Worm (Caenorhabditis elegans) whole organism, early embryonic: ENCODE results near the gene npp-27.

Experiments
- B0310.2 ChIP-seq: sonication (generic microtip); optimal IDR thresholded peaks from 2 replicates; lab custom pipeline; 2016; ENCODE audit warnings: mild to moderate bottlenecking, missing genetic modification characterization, missing compliant biosample characterization
- F13C5.2 ChIP-seq: sonication (generic microtip); optimal IDR thresholded peaks from 2 replicates; lab custom pipeline; 2017; ENCODE audit warnings: mild to moderate bottlenecking, missing genetic modification characterization, inconsistent platforms, missing compliant biosample characterization
- aly-1 ChIP-seq: sonication (generic microtip); optimal IDR thresholded peaks from 2 replicates; lab custom pipeline; 2016; ENCODE audit warnings: missing genetic modification characterization, missing compliant biosample characterization
- ama-1 ChIP-seq: fragments of 150-350 bp; optimal IDR thresholded peaks from 2 replicates; lab custom pipeline; 2014
- ceh-13 ChIP-seq: fragments of 200-800 bp; sonication (Bioruptor generic); optimal IDR thresholded peaks from 2 replicates; lab custom pipeline; 2018; ENCODE audit warnings: mild to moderate bottlenecking, missing genetic modification characterization, missing compliant biosample characterization
- ceh-36 ChIP-seq: sonication (generic microtip); optimal IDR thresholded peaks from 2 replicates; lab custom pipeline; 2016; ENCODE audit warnings: missing genetic modification characterization, inconsistent platforms, missing compliant biosample characterization
- ets-7 ChIP-seq: sonication (generic microtip); optimal IDR thresholded peaks from 2 replicates; lab custom pipeline; 2016; ENCODE audit warnings: missing genotype, missing genetic modification characterization, missing compliant biosample characterization
- flt-1 ChIP-seq: fragments of 200-800 bp; sonication (Bioruptor generic); IDR thresholded peaks from 2 replicates; pipeline ENCODE4 v1.3.6; 2022; ENCODE audit warnings: missing genetic modification characterization, missing compliant biosample characterization
- hmbx-1 ChIP-seq: sonication (generic microtip); optimal IDR thresholded peaks from 2 replicates; lab custom pipeline; 2016; ENCODE audit warnings: mild to moderate bottlenecking, missing genetic modification characterization, missing compliant biosample characterization
- hmg-4 ChIP-seq: fragments of 200-800 bp; sonication (Bioruptor generic); optimal IDR thresholded peaks from 2 replicates; lab custom pipeline; 2018; ENCODE audit warnings: mild to moderate bottlenecking, missing genetic modification characterization, missing compliant biosample characterization
- hnd-1 ChIP-seq: sonication (generic microtip); optimal IDR thresholded peaks from 2 replicates; lab custom pipeline; 2016; ENCODE audit warnings: missing genetic modification characterization, missing compliant biosample characterization
- pes-1 ChIP-seq: fragments of 200-800 bp; sonication (Bioruptor generic); IDR thresholded peaks from 2 replicates; pipeline ENCODE4 v1.3.6; 2022; ENCODE audit warnings: missing genetic modification reagents, missing genetic modification characterization, missing compliant biosample characterization
- scrt-1 ChIP-seq: fragments of 200-800 bp; sonication (Bioruptor generic); IDR thresholded peaks from 2 replicates; pipeline ENCODE4 v1.3.6; 2022; ENCODE audit warnings: missing genetic modification characterization, missing compliant biosample characterization
- sea-1 ChIP-seq: fragments of 200-800 bp; sonication (Bioruptor generic); conservative IDR thresholded peaks from 2 replicates; pipeline ENCODE4 v1.3.6; 2022; ENCODE audit warnings: missing genetic modification characterization, missing compliant biosample characterization
- tbx-11 ChIP-seq: fragments of 200-800 bp; sonication (Bioruptor generic); IDR thresholded peaks from 2 replicates; pipeline ENCODE4 v1.3.6; 2022; ENCODE audit warnings: missing genetic modification characterization, missing compliant biosample characterization
- tbx-37 ChIP-seq: fragments of 200-800 bp; sonication (Bioruptor generic); conservative IDR thresholded peaks from 2 replicates; pipeline ENCODE4 v1.3.6; 2022; ENCODE audit warnings: missing genetic modification reagents, missing genetic modification characterization, missing compliant biosample characterization
- tra-4 ChIP-seq: sonication (generic microtip); optimal IDR thresholded peaks from 2 replicates; lab custom pipeline; 2017; ENCODE audit warnings: missing genetic modification characterization, missing compliant biosample characterization

Gene npp-27

DNA sequence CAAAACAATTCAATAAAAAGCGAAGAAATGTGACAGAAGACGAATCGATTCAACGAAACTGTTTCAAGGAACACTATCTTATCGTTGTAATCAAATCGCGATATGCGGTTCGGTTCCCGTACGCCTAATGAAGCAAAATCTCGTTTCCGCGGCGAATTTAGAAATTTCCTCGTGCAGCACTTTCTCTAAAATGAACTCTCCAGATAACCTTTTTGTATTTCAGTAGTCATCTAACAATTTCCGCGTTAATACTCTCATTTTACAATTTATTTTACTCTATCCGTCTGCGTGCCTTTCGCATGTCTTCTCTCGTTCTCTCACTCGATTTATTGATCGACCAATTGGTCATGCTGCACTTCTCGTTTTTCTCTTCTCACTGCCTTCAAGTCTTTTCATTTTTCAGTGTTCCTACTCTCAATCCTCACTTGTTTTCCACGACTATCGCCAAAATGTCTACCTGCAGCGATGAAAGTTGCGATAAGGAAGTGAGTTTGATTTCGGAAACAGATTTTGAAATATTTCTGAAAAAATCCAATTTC lies at the start of gene npp-27, which contains the start of gene ntl-4:
TSS of gene npp-27 (minus strand) at position 51 of the 539 bp plus-strand sequence.
TSS of gene ntl-4 (plus strand) at position 379 of the 539 bp plus-strand sequence.
- TF ChIP-seq ama-1 = no peak
- TF ChIP-seq pes-1 (GFP tag; lab: Robert Waterston, UW) = no peak
- TF ChIP-seq ceh-36 (tag; lab: Kevin White, UChicago) = no peak
- no peak for TF ChIP-seq hmg-4
- TF ChIP-seq tra-4 (tag; lab: Kevin White, UChicago) = no peak
- no peak for TF ChIP-seq scrt-1 (GFP tag; lab: Robert Waterston, UW)
- no peak for TF ChIP-seq hnd-1 (tag; lab: Kevin White, UChicago)
- TF ChIP-seq tbx-37 (GFP tag; lab: Robert Waterston, UW) = no peak
- no peak for TF ChIP-seq hmbx-1 (tag; lab: Kevin White, UChicago)
- no peak for TF ChIP-seq sea-1 (GFP tag; lab: Robert Waterston, UW)

DNA sequence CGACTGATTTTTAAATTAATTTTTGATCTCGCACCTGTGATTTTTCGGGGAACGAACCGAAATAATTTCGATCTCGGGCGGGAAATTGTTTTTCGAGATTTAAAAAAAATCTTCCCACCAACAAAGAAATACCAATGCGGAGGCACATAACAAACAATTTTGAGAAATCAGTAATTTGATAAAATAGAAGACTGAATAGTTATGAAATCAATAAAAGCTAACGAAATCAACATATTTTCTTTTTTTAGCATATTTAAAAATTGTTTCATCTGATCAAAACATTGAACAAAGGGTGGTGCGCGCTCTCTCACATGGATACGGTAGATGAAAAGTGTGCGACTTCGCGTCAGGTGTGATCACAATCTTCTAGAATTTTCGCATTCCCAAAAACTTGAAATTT lies 48.0 kb upstream of the npp-27 start:
- no peak for TF ChIP-seq ceh-13 (GFP tag; lab: Kevin White, UChicago)
- TF ChIP-seq aly-1 (tag; lab: Kevin White, UChicago) = no peak
- TF ChIP-seq tra-4 (tag; lab: Kevin White, UChicago) = no peak
- TF ChIP-seq ama-1 = no peak
- no peak for TF ChIP-seq tbx-11
- no peak for TF ChIP-seq hnd-1 (tag; lab: Kevin White, UChicago)
- TF ChIP-seq F13C5.2 (tag; lab: Kevin White, UChicago) = no peak
- TF ChIP-seq ceh-36 (tag; lab: Kevin White, UChicago) = no peak
- no peak for TF ChIP-seq B0310.2 (tag; lab: Kevin White, UChicago)
- TF ChIP-seq tbx-37 (GFP tag; lab: Robert Waterston, UW) = no peak
- TF ChIP-seq ets-7 (tag; lab: Kevin White, UChicago) = no peak

DNA sequence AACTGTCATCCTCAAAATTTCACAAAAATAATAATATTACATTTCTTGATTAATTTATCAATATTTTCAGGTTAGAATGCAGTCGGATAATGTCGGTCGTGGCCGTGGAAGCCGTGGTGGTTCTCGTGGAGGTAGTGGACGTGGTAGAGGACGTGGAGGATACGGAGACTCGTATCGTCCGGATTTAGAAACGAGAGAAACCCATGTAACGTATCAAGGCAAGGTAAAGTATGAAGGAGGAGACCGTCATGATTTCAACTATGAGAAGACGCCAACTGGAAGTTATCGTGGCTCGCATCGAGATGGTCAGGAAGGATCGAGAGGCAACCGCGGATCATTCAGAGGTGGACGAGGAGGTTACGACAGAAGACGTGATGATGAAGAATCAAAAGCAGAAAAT lies 47.5 kb upstream of the npp-27 start, which contains the start of gene frpr-10:
TSS of gene frpr-10 (plus strand) at position 301 of the 400 bp plus-strand sequence.
- TF ChIP-seq ets-7 (tag; lab: Kevin White, UChicago) (no peak), scrt-1 (GFP tag; lab: Robert Waterston, UW) (no peak), F13C5.2 (tag; lab: Kevin White, UChicago) (no peak), hmbx-1 (tag; lab: Kevin White, UChicago) (no peak), sea-1 (GFP tag; lab: Robert Waterston, UW) (no peak), tbx-37 (GFP tag; lab: Robert Waterston, UW) (no peak)

DNA sequence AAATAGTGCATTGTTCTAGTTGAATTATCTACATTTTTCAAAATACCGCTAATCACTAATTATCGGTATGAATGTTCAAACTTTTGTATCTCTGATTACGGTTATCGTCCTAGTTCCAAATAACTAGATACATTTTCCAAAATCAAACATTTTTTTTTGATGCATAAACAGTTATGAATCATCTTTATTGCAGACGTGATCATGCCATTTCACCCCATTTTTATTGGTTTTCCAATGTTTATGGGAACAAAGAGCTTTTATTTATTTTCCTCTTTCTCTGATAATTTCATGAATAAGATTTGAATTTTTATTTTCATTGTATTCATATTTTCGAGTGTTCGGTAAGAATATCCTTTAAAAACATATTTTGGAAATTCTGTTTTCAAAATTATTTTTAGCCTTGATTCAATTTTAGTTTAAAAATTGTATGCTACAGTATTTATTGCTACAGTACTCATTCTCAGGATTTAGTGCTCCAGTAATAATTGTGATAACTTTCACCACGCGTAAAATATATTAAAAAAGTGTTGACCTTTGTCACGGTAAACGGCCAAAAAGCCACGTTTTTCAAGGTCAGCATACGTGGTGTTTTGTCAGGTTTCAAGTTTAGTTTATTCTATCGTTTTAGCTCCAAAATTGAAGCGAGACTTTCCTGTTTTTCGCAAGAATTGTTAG lies 46.7 kb upstream of the npp-27 start, which contains the start of gene csr-1:
TSS of gene csr-1 (plus strand) at position 625 of the 675 bp plus-strand sequence.
- TF ChIP-seq F13C5.2 (tag; lab: Kevin White, UChicago) = no peak
- no peak for TF ChIP-seq ama-1
- no peak for TF ChIP-seq scrt-1 (GFP tag; lab: Robert Waterston, UW)
- TF ChIP-seq tbx-37 (GFP tag; lab: Robert Waterston, UW) = no peak
- no peak for TF ChIP-seq flt-1 (GFP tag; lab: Robert Waterston, UW)
- no peak for TF ChIP-seq hnd-1 (tag; lab: Kevin White, UChicago)
- TF ChIP-seq hmg-4 = no peak
- no peak for TF ChIP-seq hmbx-1 (tag; lab: Kevin White, UChicago)
- no peak for TF ChIP-seq tbx-11
- TF ChIP-seq ceh-36 (tag; lab: Kevin White, UChicago) = no peak
- no peak for TF ChIP-seq pes-1 (GFP tag; lab: Robert Waterston, UW)
- no peak for TF ChIP-seq ets-7 (tag; lab: Kevin White, UChicago)
- no peak for TF ChIP-seq aly-1 (tag; lab: Kevin White, UChicago)
- no peak for TF ChIP-seq ceh-13 (GFP tag; lab: Kevin White, UChicago)
- TF ChIP-seq B0310.2 (tag; lab: Kevin White, UChicago) = no peak

DNA sequence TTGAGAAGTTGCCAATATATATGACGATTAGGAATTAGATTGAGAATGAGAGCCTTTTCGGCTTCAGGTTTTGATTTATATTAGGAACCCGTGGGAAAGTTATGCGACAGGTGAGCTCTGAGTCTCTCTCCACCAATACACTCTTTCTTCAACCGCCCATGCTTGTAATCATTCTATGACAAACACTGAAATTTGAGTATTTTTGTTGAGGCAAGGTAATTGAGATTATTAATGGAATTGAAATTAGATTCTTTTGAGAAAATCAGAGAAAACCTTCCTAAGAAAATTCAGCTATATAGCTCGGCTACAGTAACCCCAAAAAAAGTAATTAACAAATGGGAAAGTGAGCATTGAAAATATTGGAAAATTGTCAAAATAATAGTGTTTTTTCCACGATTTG lies 45.8 kb upstream of the npp-27 start, which contains the start of gene ceh-19:
TSS of gene ceh-19 (minus strand) at position 101 of the 400 bp plus-strand sequence.
- TF ChIP-seq flt-1 (GFP tag; lab: Robert Waterston, UW) (no peak), sea-1 (GFP tag; lab: Robert Waterston, UW) (no peak), B0310.2 (tag; lab: Kevin White, UChicago) (no peak), tbx-37 (GFP tag; lab: Robert Waterston, UW) (no peak), tra-4 (tag; lab: Kevin White, UChicago) (no peak), ets-7 (tag; lab: Kevin White, UChicago) (no peak), ceh-13 (GFP tag; lab: Kevin White, UChicago) (no peak), F13C5.2 (tag; lab: Kevin White, UChicago) (no peak), ama-1 (no peak), aly-1 (tag; lab: Kevin White, UChicago) (no peak), ceh-36 (tag; lab: Kevin White, UChicago) (no peak), pes-1 (GFP tag; lab: Robert Waterston, UW) (no peak), hmg-4 (no peak), hmbx-1 (tag; lab: Kevin White, UChicago) (no peak), tbx-11 (no peak), scrt-1 (GFP tag; lab: Robert Waterston, UW) (no peak), hnd-1 (tag; lab: Kevin White, UChicago) (no peak)

DNA sequence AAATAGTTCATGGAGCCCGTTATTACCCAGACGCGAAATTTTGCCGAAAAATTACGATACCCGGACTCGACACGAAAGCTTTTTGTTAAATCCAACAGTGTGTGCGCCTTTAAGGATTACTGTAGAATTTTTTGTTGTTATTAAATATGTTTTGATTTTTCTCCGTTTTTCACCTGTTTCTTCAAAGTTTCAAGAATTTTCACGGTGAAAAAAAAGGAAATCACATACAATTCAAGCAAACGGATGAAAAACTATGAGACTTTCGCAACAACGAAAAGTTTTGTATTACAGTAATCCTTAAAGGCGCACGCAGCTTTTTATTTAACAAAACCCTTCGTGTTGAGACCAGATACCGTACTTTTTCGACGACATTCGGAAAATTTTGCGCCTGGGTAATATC lies 44.0 kb upstream of the npp-27 start:
- TF ChIP-seq ceh-13 (GFP tag; lab: Kevin White, UChicago) (no peak), ceh-36 (tag; lab: Kevin White, UChicago) (no peak), flt-1 (GFP tag; lab: Robert Waterston, UW) (no peak), sea-1 (GFP tag; lab: Robert Waterston, UW) (no peak)

DNA sequence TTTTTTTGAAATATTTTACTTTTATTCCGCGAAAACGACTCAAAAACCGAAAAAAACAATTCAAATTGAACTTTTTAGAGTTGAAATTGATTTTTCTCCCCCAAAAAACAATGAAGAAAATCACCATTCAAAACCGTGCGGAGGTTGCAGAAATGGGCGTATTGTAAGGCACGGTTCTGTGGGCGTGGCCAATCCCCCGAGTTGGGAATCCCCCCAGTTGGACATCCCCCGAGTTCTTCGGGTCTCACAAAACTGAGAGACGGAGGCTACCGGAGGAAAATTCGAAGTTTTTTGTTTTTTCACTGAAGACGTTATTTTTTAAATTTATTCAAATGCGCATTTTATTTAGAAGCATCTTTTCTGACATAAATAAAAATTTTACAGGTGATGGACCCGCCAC lies 38.2 kb upstream of the npp-27 start, which contains the start of gene mcm-3AP:
TSS of gene mcm-3AP (plus strand) at position 383 of the 400 bp plus-strand sequence.
- TF ChIP-seq pes-1 (GFP tag; lab: Robert Waterston, UW) = peak; percentile 79
- TF ChIP-seq tbx-37 (GFP tag; lab: Robert Waterston, UW) = peak; percentile 72
- peak; percentile 78 for TF ChIP-seq sea-1 (GFP tag; lab: Robert Waterston, UW)
- TF ChIP-seq scrt-1 (GFP tag; lab: Robert Waterston, UW) = 0 out of 2 replicates have a peak, but pooled peaks have one; percentile 37
